Fruit fly (Drosophila melanogaster) whole organism, wandering third instar larva: ENCODE measurements around the gene lectin-28C.

ENCODE experiments used
- CG32264 ChIP-seq: fragments of 200-800 bp; sonication (Bioruptor generic); optimal IDR thresholded peaks from 2 replicates; lab custom pipeline; 2016; ENCODE audit warnings: missing biosample characterization, missing genetic modification characterization
- CG9705 ChIP-seq: fragments of 200-800 bp; sonication (Bioruptor generic); optimal IDR thresholded peaks from 2 replicates; lab custom pipeline; 2018; ENCODE audit warnings: missing biosample characterization, mild to moderate bottlenecking, missing genetic modification characterization
- CrebA ChIP-seq: fragments of 200-800 bp; sonication (Bioruptor generic); optimal IDR thresholded peaks from 2 replicates; lab custom pipeline; 2016; ENCODE audit warnings: missing biosample characterization, mild to moderate bottlenecking, missing genetic modification characterization, borderline replicate concordance
- Dfd ChIP-seq: fragments of >200 bp; optimal IDR thresholded peaks from 2 replicates; lab custom pipeline; 2017; ENCODE audit warnings: missing biosample characterization, missing genetic modification characterization
- Dif ChIP-seq: fragments of 200-275, 200-300 bp; sonication (Bioruptor generic); optimal IDR thresholded peaks from 2 replicates; lab custom pipeline; 2018; ENCODE audit warnings: missing biosample characterization, missing genetic modification characterization; ENCODE audit not compliant: partially characterized antibody
- GATAd ChIP-seq: sonication (Bioruptor generic); optimal IDR thresholded peaks from 2 replicates; lab custom pipeline; 2016; ENCODE audit warnings: missing biosample characterization, missing genetic modification characterization
- HLH106 ChIP-seq: fragments of 200-800 bp; optimal IDR thresholded peaks from 3 replicates; lab custom pipeline; 2019; ENCODE audit warnings: missing biosample characterization, mild to moderate bottlenecking, missing genetic modification characterization, moderate library complexity
- Hnf4 ChIP-seq: fragments of 200-800 bp; sonication (Bioruptor generic); optimal IDR thresholded peaks from 2 replicates; lab custom pipeline; 2016; ENCODE audit warnings: missing biosample characterization, mild to moderate bottlenecking, missing genetic modification characterization
- Hr78 ChIP-seq: fragments of >200 bp; optimal IDR thresholded peaks from 2 replicates; lab custom pipeline; 2017; ENCODE audit warnings: missing biosample characterization, missing genetic modification characterization
- Hr83 ChIP-seq: fragments of 200-300 bp; sonication (Bioruptor generic); optimal IDR thresholded peaks from 2 replicates; lab custom pipeline; 2016; ENCODE audit warnings: missing biosample characterization, mild to moderate bottlenecking, missing genetic modification characterization, moderate library complexity; ENCODE audit not compliant: poor library complexity, severe bottlenecking
- Jra ChIP-seq: sonication (Bioruptor generic); optimal IDR thresholded peaks from 2 replicates; lab custom pipeline; 2016; ENCODE audit warnings: missing biosample characterization, missing genetic modification characterization
- Myc ChIP-seq: fragments of >200 bp; optimal IDR thresholded peaks from 2 replicates; lab custom pipeline; 2017
- N ChIP-seq: fragments of >200 bp; optimal IDR thresholded peaks from 2 replicates; lab custom pipeline; 2018; ENCODE audit warnings: missing biosample characterization, missing external identifiers, missing genetic modification characterization
- Rel ChIP-seq, 2 experiments: fragments of 200-800 bp; sonication (Bioruptor generic) in 1 of 2; optimal IDR thresholded peaks; 2 replicates in 1 of 2; 3 replicates in 1 of 2; lab custom pipeline; 2016 to 2019; ENCODE audit warnings: mild to moderate bottlenecking in 2 of 2, missing biosample characterization in 2 of 2, missing genetic modification characterization in 2 of 2, moderate library complexity in 1 of 2
- Sp1 ChIP-seq: fragments of 200-800 bp; sonication (Bioruptor generic); optimal IDR thresholded peaks from 3 replicates; lab custom pipeline; 2019; ENCODE audit warnings: missing biosample characterization, mild to moderate bottlenecking, missing genetic modification characterization, moderate library complexity
- Vsx2 ChIP-seq: fragments of 200-300, 225-300 bp; sonication (Bioruptor generic); optimal IDR thresholded peaks from 2 replicates; lab custom pipeline; 2018; ENCODE audit warnings: missing biosample characterization, missing genetic modification characterization; ENCODE audit not compliant: partially characterized antibody
- brk ChIP-seq: fragments of 200-800 bp; sonication (Bioruptor generic); optimal IDR thresholded peaks from 2 replicates; lab custom pipeline; 2016; ENCODE audit warnings: missing biosample characterization, mild to moderate bottlenecking, missing genetic modification characterization
- dl ChIP-seq, 2 experiments: fragments of 175-275, 200-275 bp in 1 of 2; fragments of 200-275 bp in 1 of 2; sonication (Bioruptor generic); optimal IDR thresholded peaks; lab custom pipeline; 2018; ENCODE audit warnings: mild to moderate bottlenecking in 2 of 2, missing biosample characterization in 2 of 2, missing genetic modification characterization in 2 of 2, moderate library complexity in 2 of 2; ENCODE audit not compliant: partially characterized antibody in 2 of 2, insufficient read depth in 1 of 2
- dmrt93B ChIP-seq: fragments of 200-800 bp; sonication (Bioruptor generic); optimal IDR thresholded peaks from 2 replicates; lab custom pipeline; 2018; ENCODE audit warnings: missing biosample characterization, mild to moderate bottlenecking, missing genetic modification characterization
- foxo ChIP-seq, 2 experiments: fragments of 200-800 bp; sonication (Bioruptor generic); optimal IDR thresholded peaks; 2 replicates in 1 of 2; 3 replicates in 1 of 2; lab custom pipeline; 2016 to 2017; ENCODE audit warnings: missing biosample characterization in 2 of 2, missing genetic modification characterization in 2 of 2
- fru ChIP-seq: fragments of 200-800 bp; sonication (Bioruptor generic); optimal IDR thresholded peaks from 3 replicates; lab custom pipeline; 2016; ENCODE audit warnings: missing biosample characterization, mild to moderate bottlenecking, missing genetic modification characterization
- h ChIP-seq: fragments of 200-800 bp; sonication (Bioruptor generic); optimal IDR thresholded peaks from 3 replicates; lab custom pipeline; 2016; ENCODE audit warnings: missing biosample characterization, mild to moderate bottlenecking, missing genetic modification characterization
- lola ChIP-seq: fragments of >200 bp; optimal IDR thresholded peaks from 2 replicates; lab custom pipeline; 2017; ENCODE audit warnings: missing biosample characterization, missing genetic modification characterization
- pan ChIP-seq: fragments of >200 bp; optimal IDR thresholded peaks from 2 replicates; lab custom pipeline; 2017
- psq ChIP-seq: fragments of 200-800 bp; sonication (Bioruptor generic); optimal IDR thresholded peaks from 3 replicates; lab custom pipeline; 2017; ENCODE audit warnings: missing biosample characterization, mild to moderate bottlenecking, missing genetic modification characterization, moderate library complexity
- rgr ChIP-seq: fragments of 200-800 bp; sonication (Bioruptor generic); optimal IDR thresholded peaks from 3 replicates; lab custom pipeline; 2016; ENCODE audit warnings: missing biosample characterization, mild to moderate bottlenecking, missing genetic modification characterization
- sage ChIP-seq: fragments of 200-800 bp; sonication (Bioruptor generic); optimal IDR thresholded peaks from 2 replicates; lab custom pipeline; 2016; ENCODE audit warnings: missing biosample characterization, mild to moderate bottlenecking, missing genetic modification characterization
- sv ChIP-seq: fragments of 200-800 bp; sonication (Bioruptor generic); optimal IDR thresholded peaks from 3 replicates; lab custom pipeline; 2016; ENCODE audit warnings: missing biosample characterization, missing genetic modification characterization
- usp ChIP-seq: fragments of >200 bp; optimal IDR thresholded peaks from 2 replicates; lab custom pipeline; 2017; ENCODE audit warnings: missing biosample characterization, missing genetic modification characterization
- woc ChIP-seq: sonication (Bioruptor generic); optimal IDR thresholded peaks from 2 replicates; lab custom pipeline; 2016; ENCODE audit warnings: missing biosample characterization, mild to moderate bottlenecking, missing genetic modification characterization

Gene lectin-28C

DNA sequence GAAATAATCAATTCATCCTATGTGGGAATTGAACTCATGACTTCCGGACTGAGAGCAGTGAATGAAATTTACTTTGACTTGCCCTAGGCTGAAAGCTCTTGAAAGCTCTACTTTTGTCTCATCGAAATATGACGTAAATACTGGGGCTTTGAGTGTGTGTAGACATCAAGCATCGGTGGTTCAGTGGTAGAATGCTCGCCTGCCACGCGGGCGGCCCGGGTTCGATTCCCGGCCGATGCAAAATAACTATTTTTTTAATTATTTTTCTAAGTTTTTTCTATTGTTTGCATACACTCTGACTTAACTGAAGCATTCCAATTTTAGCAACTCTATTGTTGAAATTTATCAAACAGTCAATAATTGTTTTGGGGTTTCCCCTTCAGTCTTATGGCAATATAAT, 15.8 kb downstream of the lectin-28C start:
- TF ChIP-seq Rel (GFP tag; optimal IDR thresholded peaks at IDR 0.05; lab: Kevin White, UChicago) (no peak), Rel (tag; optimal IDR thresholded peaks at IDR 0.05; lab: Kevin White, UChicago) (peak; percentile 16), Vsx2 (GFP tag; lab: Kevin White, UChicago) (no peak), Hnf4 (GFP tag; lab: Kevin White, UChicago) (no peak)

DNA sequence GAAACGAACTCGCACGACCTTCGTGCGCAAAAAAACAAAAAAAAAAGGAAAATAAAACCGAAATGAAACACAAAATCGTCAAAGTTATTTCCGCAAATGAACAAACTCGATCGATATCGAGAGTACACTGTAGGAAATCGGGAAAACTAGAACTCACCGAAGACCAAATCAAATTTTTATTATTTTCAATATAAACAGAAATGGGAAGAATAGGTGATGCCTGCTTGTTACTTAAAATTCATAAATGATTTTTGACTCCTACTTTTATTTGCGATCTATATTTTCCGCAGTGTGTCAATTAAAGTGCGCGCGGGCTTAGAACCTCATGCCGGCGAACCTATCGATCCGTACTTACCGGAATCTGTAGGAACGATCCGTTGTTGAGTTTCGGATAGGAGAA, 18.8 kb downstream of the lectin-28C start:
- no peak for TF ChIP-seq fru (GFP tag; lab: Kevin White, UChicago)
- no peak for TF ChIP-seq dl (GFP tag; optimal IDR thresholded peaks at IDR 0.05; lab: Kevin White, UChicago; ENCODE audit: insufficient read depth in 1 of 2, partially characterized antibody in 2 of 2)
- peak; percentile 9 for TF ChIP-seq rgr (GFP tag; lab: Kevin White, UChicago)
- TF ChIP-seq HLH106 (tag; lab: Kevin White, UChicago) = peak; percentile 48
- no peak for TF ChIP-seq Hr78
- no peak for TF ChIP-seq N (GFP tag; lab: Kevin White, UChicago)
- TF ChIP-seq foxo (GFP tag; optimal IDR thresholded peaks at IDR 0.05; lab: Kevin White, UChicago) = peak in 1 of 2 experiments; percentile 38
- no peak for TF ChIP-seq Jra
- TF ChIP-seq Hnf4 (GFP tag; lab: Kevin White, UChicago) = no peak
- peak; percentile 12 for TF ChIP-seq psq (GFP tag; lab: Kevin White, UChicago)
- no peak for TF ChIP-seq Dfd
- TF ChIP-seq dmrt93B (GFP tag; lab: Kevin White, UChicago) = no peak
- no peak for TF ChIP-seq Hr83 (GFP tag; lab: Kevin White, UChicago)
- no peak for TF ChIP-seq GATAd
- peak; percentile 5 for TF ChIP-seq sage (GFP tag; lab: Kevin White, UChicago)
- peak; percentile 45 for TF ChIP-seq h
- peak; percentile 38 for TF ChIP-seq Sp1 (GFP tag; lab: Kevin White, UChicago)

DNA sequence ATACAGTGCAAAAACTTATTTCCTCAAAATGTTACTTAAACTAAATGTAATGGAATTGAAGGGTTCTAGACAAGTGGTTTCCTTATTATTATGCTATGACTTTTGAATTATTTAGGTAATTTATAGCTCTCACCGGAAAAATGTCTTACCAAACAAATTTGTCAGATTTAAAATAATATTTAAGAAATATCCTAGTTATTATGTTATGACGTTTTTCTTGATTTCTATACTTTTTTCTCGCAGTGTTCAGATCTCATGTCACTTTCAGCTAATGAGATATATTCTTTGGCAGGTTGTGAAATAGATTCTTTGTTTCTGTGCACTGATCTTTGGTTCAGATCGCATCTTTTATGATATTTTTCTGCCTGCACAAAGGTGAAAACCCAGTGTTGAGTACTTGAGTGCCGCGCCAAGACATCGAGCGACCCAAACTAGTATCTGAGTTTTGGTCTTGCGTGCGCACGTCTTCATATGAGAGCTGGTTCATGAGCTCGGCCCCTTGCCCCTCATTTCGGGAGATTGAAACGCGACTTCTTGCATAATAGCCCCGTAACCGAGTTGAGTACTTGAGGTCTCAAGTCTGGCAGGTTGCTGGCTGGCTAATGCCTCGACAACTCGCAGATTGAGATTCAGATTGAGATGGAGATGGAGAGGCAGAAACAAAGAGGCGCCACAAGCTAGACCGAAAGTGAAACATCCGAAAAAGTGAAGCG, 19.8 kb downstream of the lectin-28C start:
- TF ChIP-seq pan (lab: Kevin White, UChicago) (no peak), h (no peak), CG9705 (GFP tag; lab: Kevin White, UChicago) (no peak), CG32264 (GFP tag; lab: Kevin White, UChicago) (no peak), brk (GFP tag; lab: Kevin White, UChicago) (no peak), Vsx2 (GFP tag; lab: Kevin White, UChicago) (no peak), fru (GFP tag; lab: Kevin White, UChicago) (no peak), Dif (GFP tag; lab: Kevin White, UChicago) (no peak), foxo (GFP tag; optimal IDR thresholded peaks at IDR 0.05; lab: Kevin White, UChicago) (no peak), Myc (lab: Kevin White, UChicago) (no peak)

DNA sequence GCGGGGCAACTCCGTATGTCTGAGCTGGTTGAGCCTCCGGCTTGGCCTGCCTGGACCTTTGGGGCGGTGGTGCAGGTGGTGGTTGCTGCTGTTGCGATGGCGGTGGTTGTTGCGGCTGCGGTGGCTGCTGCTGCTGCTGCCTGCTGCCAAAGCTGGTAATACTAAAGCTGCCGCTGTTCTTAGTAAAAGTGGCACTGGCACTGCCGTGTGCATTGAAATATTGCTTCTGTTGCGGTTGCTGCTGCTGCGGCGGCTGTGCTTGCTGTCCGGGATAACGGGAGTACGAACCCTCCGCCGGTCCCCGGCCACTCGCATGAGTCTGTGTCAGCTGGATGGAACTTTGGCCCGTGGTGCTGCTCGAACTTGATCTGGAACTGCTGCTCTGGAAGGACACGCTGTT, 21.5 kb downstream of the lectin-28C start:
- TF ChIP-seq Dfd = peak; percentile 91
- no peak for TF ChIP-seq sv
- TF ChIP-seq usp (GFP tag; lab: Kevin White, UChicago) = no peak

DNA sequence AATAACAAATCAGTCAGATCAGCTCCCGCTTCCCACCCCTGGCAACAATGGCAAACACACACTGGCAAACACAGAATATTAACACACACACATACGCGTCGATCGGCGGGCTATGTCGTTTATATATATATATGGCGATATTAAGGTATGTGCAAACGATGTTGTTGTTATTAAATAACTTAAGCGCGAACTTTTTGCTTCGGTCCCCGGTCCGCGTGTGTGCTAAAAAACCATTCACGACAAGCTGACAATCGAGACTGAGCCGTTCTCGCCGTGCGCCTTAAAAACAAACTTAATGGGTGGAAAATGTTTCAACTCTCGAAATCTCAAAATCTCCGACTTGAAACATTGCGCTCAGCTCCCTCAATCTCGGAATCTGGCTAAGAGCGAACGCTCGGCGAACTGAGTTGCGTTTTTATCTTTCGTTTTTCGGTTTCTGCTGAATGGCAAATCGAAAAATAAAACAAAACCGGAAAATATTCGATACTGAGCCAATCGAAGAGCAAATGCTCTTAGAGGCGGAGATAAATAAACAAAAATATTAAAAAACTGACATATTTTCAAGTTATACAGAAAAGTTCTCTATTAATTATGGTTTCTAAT, 22.5 kb downstream of the lectin-28C start, which contains the start of gene spz3:
spz3 (minus strand) TSS at position 261 of the 603 bp plus-strand sequence.
- TF ChIP-seq lola (GFP tag; lab: Kevin White, UChicago) = no peak
- no peak for TF ChIP-seq GATAd
- TF ChIP-seq CrebA = peak; percentile 50
- peak; percentile 8 for TF ChIP-seq Dif (GFP tag; lab: Kevin White, UChicago)
- no peak for TF ChIP-seq HLH106 (tag; lab: Kevin White, UChicago)
- no peak for TF ChIP-seq Rel (GFP tag; optimal IDR thresholded peaks at IDR 0.05; lab: Kevin White, UChicago)
- peak; percentile 35 for TF ChIP-seq Rel (tag; optimal IDR thresholded peaks at IDR 0.05; lab: Kevin White, UChicago)
- peak; percentile 2 for TF ChIP-seq woc
- peak; percentile 13 for TF ChIP-seq sage (GFP tag; lab: Kevin White, UChicago)
- peak; percentile 25 for TF ChIP-seq h
- TF ChIP-seq Sp1 (GFP tag; lab: Kevin White, UChicago) = peak; percentile 74
